Worm (Caenorhabditis elegans) whole organism, L3 larva: Measurements from ENCODE around the gene C49H3.16.

ENCODE experiments used
- daf-12 ChIP-seq: fragments of 150-350 bp; optimal IDR thresholded peaks from 2 replicates; lab custom pipeline; 2014; ENCODE audit warnings: missing biosample characterization, missing genetic modification reagents, missing genetic modification characterization
- pha-4 ChIP-seq: fragments of 150-350 bp; optimal IDR thresholded peaks from 2 replicates; lab custom pipeline; 2014; ENCODE audit warnings: missing biosample characterization, missing genetic modification reagents, missing genetic modification characterization
- unc-39 ChIP-seq: sonication (generic microtip); optimal IDR thresholded peaks from 4 replicates; lab custom pipeline; 2017; ENCODE audit warnings: missing biosample characterization, missing genetic modification characterization

DNA sequence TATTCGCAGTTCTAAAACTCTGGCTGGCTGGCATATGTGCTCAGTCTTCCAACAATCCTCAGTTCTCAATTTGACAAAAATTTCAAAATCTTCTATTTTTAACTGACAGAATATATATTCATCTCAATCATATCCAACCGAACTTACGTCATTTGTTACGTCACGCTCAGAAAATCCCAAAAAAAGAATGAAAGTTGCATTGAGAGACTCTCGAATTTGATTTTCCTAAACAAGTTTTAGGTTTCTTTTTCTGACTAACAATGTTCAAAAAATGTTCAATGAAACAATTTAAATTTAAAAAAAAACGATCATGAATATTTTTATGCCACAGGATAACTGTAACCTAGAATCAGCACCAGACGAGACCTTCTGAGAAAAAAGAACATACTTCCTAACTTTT, 22.3 kb upstream of the C49H3.16 start:
- TF ChIP-seq daf-12 (tag; lab: Kevin White, UChicago) (no peak), pha-4 (no peak), unc-39 (tag; lab: Kevin White, UChicago) (no peak)
